Fruit fly (Drosophila melanogaster) whole organism, prepupa: Measurements from ENCODE around the gene eyg.
A peak's percentile ranks its signal among the peaks of the same experiment; 100 is the strongest.

Experiments
- Blimp-1 ChIP-seq: fragments of 200-800 bp; sonication (Bioruptor generic); optimal IDR thresholded peaks from 3 replicates; lab custom pipeline; 2017; ENCODE audit warnings: missing biosample characterization, missing genetic modification characterization, mild to moderate bottlenecking, moderate library complexity, missing genetic modification reagents
- CG11902 ChIP-seq: fragments of 200-800 bp; sonication (Bioruptor generic); optimal IDR thresholded peaks from 3 replicates; lab custom pipeline; 2016; ENCODE audit warnings: missing biosample characterization, missing genetic modification characterization
- CG15336 ChIP-seq: fragments of 200-800 bp; sonication (Bioruptor generic); IDR thresholded peaks from 2 replicates; pipeline ENCODE4 v1.3.6; 2022; ENCODE audit warnings: missing biosample characterization, missing genetic modification characterization
- CG1621 ChIP-seq: fragments of 200-800 bp; sonication (Bioruptor generic); optimal IDR thresholded peaks from 3 replicates; lab custom pipeline; 2018; ENCODE audit warnings: missing biosample characterization, mild to moderate bottlenecking, missing genetic modification characterization
- CG16779 ChIP-seq: fragments of 200-800 bp; sonication (Bioruptor generic); optimal IDR thresholded peaks from 3 replicates; lab custom pipeline; 2017; ENCODE audit warnings: missing biosample characterization, mild to moderate bottlenecking, missing genetic modification characterization
- CG3032 ChIP-seq: fragments of 200-800 bp; optimal IDR thresholded peaks from 2 replicates; lab custom pipeline; 2019; ENCODE audit warnings: missing biosample characterization, mild to moderate bottlenecking, missing genetic modification characterization, moderate library complexity
- CG31627 ChIP-seq: fragments of 200-800 bp; sonication (Bioruptor generic); optimal IDR thresholded peaks from 3 replicates; lab custom pipeline; 2016; ENCODE audit warnings: missing biosample characterization, missing genetic modification characterization
- CG32006 ChIP-seq: fragments of 200-800 bp; sonication (Bioruptor generic); optimal IDR thresholded peaks from 3 replicates; lab custom pipeline; 2017; ENCODE audit warnings: missing biosample characterization, mild to moderate bottlenecking, missing genetic modification characterization
- CG3919 ChIP-seq: fragments of 200-800 bp; sonication (Bioruptor generic); optimal IDR thresholded peaks from 3 replicates; lab custom pipeline; 2016; ENCODE audit warnings: missing biosample characterization, missing genetic modification characterization
- CG6163 ChIP-seq: fragments of 200-800 bp; sonication (Bioruptor generic); IDR thresholded peaks from 3 replicates; pipeline ENCODE4 v1.3.6; 2022; ENCODE audit warnings: missing biosample characterization, missing genetic modification characterization
- CG6792 ChIP-seq: fragments of 200-800 bp; sonication (Bioruptor generic); optimal IDR thresholded peaks from 3 replicates; lab custom pipeline; 2016; ENCODE audit warnings: missing biosample characterization, missing genetic modification characterization
- CG8119 ChIP-seq: fragments of 200-800 bp; sonication (Bioruptor generic); IDR thresholded peaks from 3 replicates; pipeline ENCODE4 v1.3.6; 2022; ENCODE audit warnings: missing biosample characterization, missing genetic modification characterization
- CG8319 ChIP-seq: fragments of 200-800 bp; sonication (Bioruptor generic); optimal IDR thresholded peaks from 3 replicates; lab custom pipeline; 2016; ENCODE audit warnings: missing biosample characterization, missing genetic modification characterization
- Eip93F ChIP-seq: fragments of 200-800 bp; sonication (Bioruptor generic); optimal IDR thresholded peaks from 2 replicates; lab custom pipeline; 2016; ENCODE audit warnings: missing biosample characterization, mild to moderate bottlenecking, missing genetic modification characterization
- Gug ChIP-seq: fragments of 200-800 bp; sonication (Bioruptor generic); IDR thresholded peaks from 2 replicates; pipeline ENCODE4 v1.3.6; 2022; ENCODE audit warnings: missing biosample characterization, missing genetic modification characterization
- Hr38 ChIP-seq: sonication (Bioruptor generic); optimal IDR thresholded peaks from 2 replicates; lab custom pipeline; 2016; ENCODE audit warnings: missing biosample characterization, missing genetic modification characterization
- Hr4 ChIP-seq: fragments of 200-800 bp; sonication (Bioruptor generic); optimal IDR thresholded peaks from 3 replicates; lab custom pipeline; 2016; ENCODE audit warnings: missing biosample characterization, missing genetic modification characterization
- Lpt ChIP-seq: fragments of 200-800 bp; sonication (Bioruptor generic); optimal IDR thresholded peaks from 3 replicates; lab custom pipeline; 2016; ENCODE audit warnings: missing biosample characterization, missing genetic modification characterization
- Met ChIP-seq: fragments of 200-800 bp; sonication (Bioruptor generic); optimal IDR thresholded peaks from 3 replicates; lab custom pipeline; 2016; ENCODE audit warnings: missing biosample characterization, missing genetic modification characterization
- Sox14 ChIP-seq: fragments of 200-800 bp; sonication (Bioruptor generic); optimal IDR thresholded peaks from 3 replicates; lab custom pipeline; 2016; ENCODE audit warnings: missing biosample characterization, missing genetic modification characterization
- Sox15 ChIP-seq: fragments of 200-800 bp; sonication (Bioruptor generic); optimal IDR thresholded peaks from 3 replicates; lab custom pipeline; 2016; ENCODE audit warnings: missing biosample characterization, missing genetic modification characterization
- achi ChIP-seq: fragments of 200-800 bp; sonication (Bioruptor generic); optimal IDR thresholded peaks from 3 replicates; lab custom pipeline; 2016; ENCODE audit warnings: missing biosample characterization, missing genetic modification characterization
- acj6 ChIP-seq: fragments of 200-800 bp; sonication (Bioruptor generic); optimal IDR thresholded peaks from 3 replicates; lab custom pipeline; 2016; ENCODE audit warnings: missing biosample characterization, missing genetic modification characterization
- cyc ChIP-seq: fragments of 200-800 bp; sonication (Bioruptor generic); optimal IDR thresholded peaks from 3 replicates; lab custom pipeline; 2016; ENCODE audit warnings: missing biosample characterization, missing genetic modification characterization
- dsx ChIP-seq: fragments of 200-800 bp; optimal IDR thresholded peaks from 3 replicates; lab custom pipeline; 2019; ENCODE audit warnings: missing biosample characterization, mild to moderate bottlenecking, missing genetic modification characterization, moderate library complexity; ENCODE audit not compliant: poor library complexity, severe bottlenecking
- eg ChIP-seq: fragments of 200-800 bp; sonication (Bioruptor generic); IDR thresholded peaks from 3 replicates; pipeline ENCODE4 v1.3.6; 2022; ENCODE audit warnings: missing biosample characterization, missing genetic modification characterization
- fd59A ChIP-seq: fragments of 200-800 bp; sonication (Bioruptor generic); optimal IDR thresholded peaks from 2 replicates; lab custom pipeline; 2017; ENCODE audit warnings: missing biosample characterization, mild to moderate bottlenecking, missing genetic modification characterization, missing genetic modification reagents
- fkh ChIP-seq: fragments of 200-800 bp; sonication (Bioruptor generic); optimal IDR thresholded peaks from 3 replicates; lab custom pipeline; 2017; ENCODE audit warnings: missing biosample characterization, mild to moderate bottlenecking, missing genetic modification characterization, moderate library complexity
- net ChIP-seq: fragments of 200-800 bp; sonication (Bioruptor generic); optimal IDR thresholded peaks from 3 replicates; lab custom pipeline; 2016; ENCODE audit warnings: missing biosample characterization, missing genetic modification characterization
- spab ChIP-seq: fragments of 200-800 bp; sonication (Bioruptor generic); optimal IDR thresholded peaks from 2 replicates; lab custom pipeline; 2017; ENCODE audit warnings: missing biosample characterization, mild to moderate bottlenecking, missing genetic modification characterization, missing genetic modification reagents
- ss ChIP-seq, 2 experiments: fragments of 200-800 bp; sonication (Bioruptor generic); optimal IDR thresholded peaks; 2 replicates in 1 of 2; 3 replicates in 1 of 2; lab custom pipeline; 2017 to 2018; ENCODE audit warnings: mild to moderate bottlenecking in 2 of 2, missing biosample characterization in 2 of 2, missing genetic modification characterization in 2 of 2, moderate library complexity in 1 of 2
- vri ChIP-seq: fragments of 200-800 bp; sonication (Bioruptor generic); optimal IDR thresholded peaks from 3 replicates; lab custom pipeline; 2016; ENCODE audit warnings: missing biosample characterization, mild to moderate bottlenecking, missing genetic modification characterization

The eyg gene

DNA sequence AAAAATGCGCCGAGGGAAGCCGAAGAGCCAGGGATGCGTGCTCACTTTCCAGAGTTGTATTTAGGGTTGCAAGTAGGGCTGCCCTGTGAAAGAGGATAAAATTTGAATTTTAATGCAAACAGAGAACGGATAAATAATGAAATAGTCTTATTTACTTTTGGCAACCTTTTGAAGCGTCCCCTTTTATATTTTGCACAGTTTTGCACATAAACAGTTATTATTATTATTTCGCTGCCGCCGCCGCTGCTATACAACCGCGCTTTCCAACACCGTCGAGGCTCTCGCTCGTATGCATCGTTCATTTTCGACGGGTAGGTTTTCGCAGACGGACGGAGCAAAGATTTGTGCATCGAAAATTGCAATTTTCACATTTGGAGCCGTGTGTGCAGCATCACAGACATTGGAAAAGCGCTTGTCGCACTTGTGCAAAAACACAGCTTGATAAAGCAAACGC is 47.0 kb upstream of the eyg start, which contains the start of the genes sti and tral (continued):
- TF ChIP-seq acj6 (GFP tag; lab: Kevin White, UChicago) (no peak), Gug (GFP tag; lab: Robert Waterston, UW) (peak; percentile 70), Sox14 (peak; percentile 87), vri (GFP tag; lab: Kevin White, UChicago) (no peak), Eip93F (GFP tag; lab: Kevin White, UChicago) (peak; percentile 22), eg (GFP tag; lab: Robert Waterston, UW) (peak; percentile 69), cyc (GFP tag; lab: Kevin White, UChicago) (peak; percentile 90), CG16779 (tag; lab: Kevin White, UChicago) (no peak), achi (GFP tag; lab: Kevin White, UChicago) (peak; percentile 88), Hr38 (GFP tag; lab: Kevin White, UChicago) (peak; percentile 78), CG3919 (GFP tag; lab: Kevin White, UChicago) (peak; percentile 89), Blimp-1 (peak; percentile 52), CG1621 (tag; lab: Kevin White, UChicago) (peak; percentile 62), CG8119 (GFP tag; lab: Robert Waterston, UW) (0 out of 3 replicates have a peak, but pooled peaks have one; percentile 15), Sox15 (GFP tag; lab: Kevin White, UChicago) (peak; percentile 82), Hr4 (GFP tag; lab: Kevin White, UChicago) (peak; percentile 90)

DNA sequence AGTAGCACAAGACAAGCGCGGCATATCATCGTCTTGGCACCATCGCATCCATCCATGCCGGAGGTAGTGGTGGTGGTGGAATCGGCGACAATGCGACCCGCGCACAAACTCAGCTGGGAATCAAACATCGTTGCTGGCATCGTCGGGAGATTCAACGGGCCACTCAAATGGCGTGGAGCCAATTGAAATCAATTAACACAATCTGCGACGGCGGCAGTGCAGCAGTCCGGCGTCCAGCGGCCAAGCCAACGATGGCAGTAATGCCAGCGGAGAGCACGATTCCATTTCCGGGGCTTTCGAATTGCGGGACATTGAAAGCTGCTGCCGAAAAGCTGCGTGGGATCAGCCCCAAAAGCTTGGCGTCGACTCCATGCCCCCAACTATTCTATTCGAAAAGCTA is 39.8 kb upstream of the eyg start, which contains the start of gene CG10654:
Gene CG10654, minus strand, starts transcription at position 270 of the 400 bp plus-strand sequence.
- TF ChIP-seq CG15336 (GFP tag; lab: Robert Waterston, UW) = no peak
- TF ChIP-seq cyc (GFP tag; lab: Kevin White, UChicago) = no peak
- TF ChIP-seq Met (GFP tag; lab: Kevin White, UChicago) = no peak
- no peak for TF ChIP-seq CG11902 (GFP tag; lab: Kevin White, UChicago)
- TF ChIP-seq CG31627 (GFP tag; lab: Kevin White, UChicago) = no peak
- no peak for TF ChIP-seq CG32006 (GFP tag; lab: Kevin White, UChicago)
- TF ChIP-seq CG6792 (GFP tag; lab: Kevin White, UChicago) = no peak
- TF ChIP-seq dsx (GFP tag; lab: Kevin White, UChicago) = no peak

dm6 chr3L:12506963-12507552 is 39.2 kb upstream of the eyg start:
- TF ChIP-seq Blimp-1 (no peak), ss (GFP tag; optimal IDR thresholded peaks at IDR 0.05; lab: Kevin White, UChicago) (no peak), CG3919 (GFP tag; lab: Kevin White, UChicago) (no peak), spab (GFP tag; lab: Kevin White, UChicago) (no peak)

DNA sequence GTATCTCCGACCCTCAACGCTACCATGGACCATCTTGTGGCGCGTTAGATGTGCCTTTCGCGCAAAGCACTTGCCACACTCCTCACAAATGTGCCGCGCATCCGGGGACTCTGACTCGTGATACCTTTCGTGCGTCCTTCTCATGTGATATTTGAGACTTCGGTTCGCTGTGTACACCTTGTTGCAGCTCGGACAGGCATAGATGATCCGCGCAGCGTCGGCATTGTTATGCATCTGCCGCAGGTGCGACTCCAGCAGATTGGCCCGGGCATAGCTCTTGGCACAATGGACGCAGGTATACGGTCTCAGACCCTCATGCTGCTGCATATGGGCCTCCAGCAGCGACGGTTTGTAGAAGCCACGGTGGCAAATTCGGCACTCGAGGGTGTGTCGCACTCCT is 38.2 kb upstream of the eyg start:
- no peak for TF ChIP-seq Hr38 (GFP tag; lab: Kevin White, UChicago)
- TF ChIP-seq fkh = no peak
- no peak for TF ChIP-seq spab (GFP tag; lab: Kevin White, UChicago)
- TF ChIP-seq Eip93F (GFP tag; lab: Kevin White, UChicago) = no peak
- no peak for TF ChIP-seq CG32006 (GFP tag; lab: Kevin White, UChicago)
- no peak for TF ChIP-seq CG6163
- TF ChIP-seq Lpt (GFP tag; lab: Kevin White, UChicago) = no peak
- no peak for TF ChIP-seq CG8319 (GFP tag; lab: Kevin White, UChicago)
- TF ChIP-seq CG3032 (tag; lab: Kevin White, UChicago) = no peak
- no peak for TF ChIP-seq fd59A (GFP tag; lab: Kevin White, UChicago)
- TF ChIP-seq CG3919 (GFP tag; lab: Kevin White, UChicago) = no peak
- TF ChIP-seq Sox14 = no peak
- TF ChIP-seq net (GFP tag; lab: Kevin White, UChicago) = no peak
